Worm (Caenorhabditis elegans): ENCODE data around the gene C06C3.12.

ce11 chrII:9369394-9369793 lies 5.5 kb upstream of the C06C3.12 start:
- TF ChIP-seq elt-2 (tag; optimal IDR thresholded peaks at IDR 0.05) = no peak
- no peak for TF ChIP-seq nfya-1 (tag; optimal IDR thresholded peaks at IDR 0.05; ENCODE audit: insufficient read depth)
- TF ChIP-seq ceh-28 (tag; optimal IDR thresholded peaks at IDR 0.05) = peak; percentile 65
- no peak for TF ChIP-seq skn-1 (tag; optimal IDR thresholded peaks at IDR 0.05)
- TF ChIP-seq ama-1 (optimal IDR thresholded peaks at IDR 0.05) = no peak
- no peak for TF ChIP-seq lsy-12 (tag; optimal IDR thresholded peaks at IDR 0.05)
- no peak for TF ChIP-seq ztf-11 (tag; optimal IDR thresholded peaks at IDR 0.05)
- no peak for TF ChIP-seq nhr-28 (tag; optimal IDR thresholded peaks at IDR 0.05)
- no peak for TF ChIP-seq snpc-4 (tag; optimal IDR thresholded peaks at IDR 0.05)

Data from whole organism, L3 larva.